Worm (Caenorhabditis elegans): ENCODE results near the gene nspg-13.

DNA sequence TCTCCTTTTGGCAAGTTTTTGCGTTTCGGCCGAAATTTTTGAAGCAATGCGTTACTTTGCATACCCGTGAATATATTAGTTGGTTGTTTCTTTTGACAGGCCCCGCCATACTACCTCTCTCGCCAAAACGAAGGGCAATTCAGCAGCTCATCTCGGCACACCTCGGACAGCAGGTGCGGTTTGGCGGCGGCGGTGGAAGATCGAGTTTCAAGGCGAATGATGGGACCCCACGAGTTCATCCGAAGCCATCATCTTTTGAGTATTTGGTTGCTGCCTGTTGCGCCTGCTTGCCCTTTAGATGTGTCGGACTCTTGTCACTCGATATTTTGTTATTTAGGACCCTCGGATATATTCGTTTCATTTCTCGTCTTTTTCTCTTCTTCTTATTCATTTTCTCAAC is 46.7 kb upstream of the nspg-13 start:
- TF ChIP-seq ztf-23 (GFP tag; IDR thresholded peaks at IDR 0.05), result no peak
- TF ChIP-seq cog-1 (tag; optimal IDR thresholded peaks at IDR 0.05), result no peak
- TF ChIP-seq flt-1 (GFP tag; IDR thresholded peaks at IDR 0.05), result no peak
- TF ChIP-seq med-1 (GFP tag; optimal IDR thresholded peaks at IDR 0.05; ENCODE audit: insufficient read depth), result no peak
- no peak for TF ChIP-seq tab-1 (GFP tag; IDR thresholded peaks at IDR 0.05)
- TF ChIP-seq klf-2 (GFP tag; conservative IDR thresholded peaks at IDR 0.05), result no peak
- no peak for TF ChIP-seq ref-1 (GFP tag; conservative IDR thresholded peaks at IDR 0.05)
